Fruit fly (Drosophila melanogaster): ENCODE measurements around the gene CG10352.
A peak's percentile ranks its signal among the peaks of the same experiment; 100 is the strongest.

CG10352 gene

DNA sequence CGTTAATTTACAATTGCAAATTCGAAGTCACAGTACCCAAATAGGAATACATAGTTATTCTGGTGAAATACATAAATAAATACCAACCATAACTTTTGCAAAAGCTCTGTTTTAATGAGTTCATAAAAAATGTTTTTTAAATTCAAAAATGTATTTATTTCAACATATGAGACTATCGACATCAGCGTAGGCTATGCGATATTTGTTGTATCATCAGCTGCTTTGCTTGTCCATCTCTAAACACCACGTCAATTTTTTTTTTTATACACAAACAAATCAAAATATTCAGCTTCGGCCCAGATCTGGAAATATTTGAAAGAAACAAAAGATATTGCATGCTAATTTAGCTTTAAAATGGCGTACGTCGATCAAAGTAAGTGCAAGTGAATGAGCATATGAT lies 11.2 kb upstream of the CG10352 start, which contains the start of gene CG1840 (continued):
- no peak for TF ChIP-seq CG7839 (tag; optimal IDR thresholded peaks at IDR 0.05)
- no peak for TF ChIP-seq Myb (GFP tag; optimal IDR thresholded peaks at IDR 0.05)
- TF ChIP-seq slp2 (GFP tag; optimal IDR thresholded peaks at IDR 0.05), result no peak
- peak; percentile 25 for TF ChIP-seq grau (tag; optimal IDR thresholded peaks at IDR 0.05)
- no peak for TF ChIP-seq nmo (GFP tag; optimal IDR thresholded peaks at IDR 0.05)
- peak; percentile 51; the same call in 2 of the 3 replicates for TF ChIP-seq HLH4C (GFP tag; IDR thresholded peaks at IDR 0.05; ENCODE audit: partially characterized antibody)
- no peak for TF ChIP-seq lab (GFP tag; optimal IDR thresholded peaks at IDR 0.05)
- peak; percentile 8 for TF ChIP-seq sug (tag; optimal IDR thresholded peaks at IDR 0.05)
- TF ChIP-seq vfl (GFP tag; optimal IDR thresholded peaks at IDR 0.05), result no peak
- TF ChIP-seq MESR4 (GFP tag; optimal IDR thresholded peaks at IDR 0.05), result peak; percentile 67
- peak; percentile 2 for TF ChIP-seq Deaf1 (tag; optimal IDR thresholded peaks at IDR 0.05)
- TF ChIP-seq Nf-YB (GFP tag; optimal IDR thresholded peaks at IDR 0.05), result no peak
- peak; percentile 28 for TF ChIP-seq CG1603 (tag; optimal IDR thresholded peaks at IDR 0.05)
- no peak for TF ChIP-seq run (tag; optimal IDR thresholded peaks at IDR 0.05)
- TF ChIP-seq zen (tag; optimal IDR thresholded peaks at IDR 0.05), result no peak
- no peak for TF ChIP-seq CG10366 (GFP tag; IDR thresholded peaks at IDR 0.05)
- TF ChIP-seq Poxn (GFP tag; IDR thresholded peaks at IDR 0.05), result no peak
- TF ChIP-seq gsb (GFP tag; IDR thresholded peaks at IDR 0.05), result no peak
- peak; percentile 40 for TF ChIP-seq gro (GFP tag; optimal IDR thresholded peaks at IDR 0.05)
- TF ChIP-seq ci (GFP tag; IDR thresholded peaks at IDR 0.05), result no peak
- TF ChIP-seq bab2 (GFP tag; optimal IDR thresholded peaks at IDR 0.05), result no peak
- TF ChIP-seq sim (GFP tag; IDR thresholded peaks at IDR 0.05), result no peak
- TF ChIP-seq BEAF-32 (GFP tag; optimal IDR thresholded peaks at IDR 0.05), result peak; percentile 76
- TF ChIP-seq Eip74EF (GFP tag; optimal IDR thresholded peaks at IDR 0.05), result no peak
- TF ChIP-seq CG4730 (GFP tag; IDR thresholded peaks at IDR 0.05), result no peak
- no peak for TF ChIP-seq Hsf (GFP tag; optimal IDR thresholded peaks at IDR 0.05)
- peak; percentile 78 for TF ChIP-seq CG34224 (GFP tag; IDR thresholded peaks at IDR 0.05; ENCODE audit: partially characterized antibody)
- TF ChIP-seq CG12071 (GFP tag; optimal IDR thresholded peaks at IDR 0.05), result no peak
- no peak for TF ChIP-seq Dfd (GFP tag; optimal IDR thresholded peaks at IDR 0.05)
- TF ChIP-seq CG9817 (tag; optimal IDR thresholded peaks at IDR 0.05), result no peak
- TF ChIP-seq Oli (tag; optimal IDR thresholded peaks at IDR 0.05), result no peak
- no peak for TF ChIP-seq mam (GFP tag; optimal IDR thresholded peaks at IDR 0.05)
- peak; percentile 13 for TF ChIP-seq Ets97D (GFP tag; optimal IDR thresholded peaks at IDR 0.05)
- TF ChIP-seq Pdp1 (GFP tag; optimal IDR thresholded peaks at IDR 0.05), result peak in 1 of 2 experiments; percentile 95
- no peak for TF ChIP-seq phol (tag; optimal IDR thresholded peaks at IDR 0.05)
- peak; percentile 8 for TF ChIP-seq CG34376 (GFP tag; optimal IDR thresholded peaks at IDR 0.05)
- TF ChIP-seq Fer2 (tag; optimal IDR thresholded peaks at IDR 0.05), result no peak
- no peak for TF ChIP-seq CG13775 (GFP tag; optimal IDR thresholded peaks at IDR 0.05)
- TF ChIP-seq Rfx (GFP tag; IDR thresholded peaks at IDR 0.05), result peak; percentile 50; the same call in 1 of the 2 replicates
- peak; percentile 77 for TF ChIP-seq CG6791 (GFP tag; IDR thresholded peaks at IDR 0.05; ENCODE audit: partially characterized antibody)
- TF ChIP-seq CG9797 (GFP tag; optimal IDR thresholded peaks at IDR 0.05), result no peak
- TF ChIP-seq CG32532 (GFP tag; IDR thresholded peaks at IDR 0.05), result peak; percentile 22; the same call in 1 of the 2 replicates
- TF ChIP-seq crp (GFP tag; optimal IDR thresholded peaks at IDR 0.05), result peak in 1 of 2 experiments; percentile 79
- no peak for TF ChIP-seq CG6254 (GFP tag; optimal IDR thresholded peaks at IDR 0.05)
- TF ChIP-seq zfh1 (GFP tag; IDR thresholded peaks at IDR 0.05), result no peak
- TF ChIP-seq CG9437 (GFP tag; optimal IDR thresholded peaks at IDR 0.05), result no peak
- no peak for TF ChIP-seq kni (GFP tag; optimal IDR thresholded peaks at IDR 0.05)
- 0 out of 2 replicates have a peak, but pooled peaks have one; percentile 20 for TF ChIP-seq E2f2 (GFP tag; IDR thresholded peaks at IDR 0.05)
- TF ChIP-seq bbx (GFP tag; IDR thresholded peaks at IDR 0.05; ENCODE audit: partially characterized antibody), result peak; percentile 74
- peak; percentile 61 for TF ChIP-seq MBD-R2 (GFP tag; IDR thresholded peaks at IDR 0.05)

Measured in whole organism, embryonic.